Worm (Caenorhabditis elegans) whole organism, early embryonic: Measurements from ENCODE around the gene clec-257.

ENCODE experiments used
- B0310.2 ChIP-seq: sonication (generic microtip); optimal IDR thresholded peaks from 2 replicates; lab custom pipeline; 2016; ENCODE audit warnings: mild to moderate bottlenecking, missing genetic modification characterization, missing compliant biosample characterization
- F13C5.2 ChIP-seq: sonication (generic microtip); optimal IDR thresholded peaks from 2 replicates; lab custom pipeline; 2017; ENCODE audit warnings: mild to moderate bottlenecking, missing genetic modification characterization, inconsistent platforms, missing compliant biosample characterization
- aly-1 ChIP-seq: sonication (generic microtip); optimal IDR thresholded peaks from 2 replicates; lab custom pipeline; 2016; ENCODE audit warnings: missing genetic modification characterization, missing compliant biosample characterization
- ama-1 ChIP-seq: fragments of 150-350 bp; optimal IDR thresholded peaks from 2 replicates; lab custom pipeline; 2014
- ceh-13 ChIP-seq: fragments of 200-800 bp; sonication (Bioruptor generic); optimal IDR thresholded peaks from 2 replicates; lab custom pipeline; 2018; ENCODE audit warnings: mild to moderate bottlenecking, missing genetic modification characterization, missing compliant biosample characterization
- ceh-36 ChIP-seq: sonication (generic microtip); optimal IDR thresholded peaks from 2 replicates; lab custom pipeline; 2016; ENCODE audit warnings: missing genetic modification characterization, inconsistent platforms, missing compliant biosample characterization
- ets-7 ChIP-seq: sonication (generic microtip); optimal IDR thresholded peaks from 2 replicates; lab custom pipeline; 2016; ENCODE audit warnings: missing genotype, missing genetic modification characterization, missing compliant biosample characterization
- flt-1 ChIP-seq: fragments of 200-800 bp; sonication (Bioruptor generic); IDR thresholded peaks from 2 replicates; pipeline ENCODE4 v1.3.6; 2022; ENCODE audit warnings: missing genetic modification characterization, missing compliant biosample characterization
- hmbx-1 ChIP-seq: sonication (generic microtip); optimal IDR thresholded peaks from 2 replicates; lab custom pipeline; 2016; ENCODE audit warnings: mild to moderate bottlenecking, missing genetic modification characterization, missing compliant biosample characterization
- hmg-4 ChIP-seq: fragments of 200-800 bp; sonication (Bioruptor generic); optimal IDR thresholded peaks from 2 replicates; lab custom pipeline; 2018; ENCODE audit warnings: mild to moderate bottlenecking, missing genetic modification characterization, missing compliant biosample characterization
- hnd-1 ChIP-seq: sonication (generic microtip); optimal IDR thresholded peaks from 2 replicates; lab custom pipeline; 2016; ENCODE audit warnings: missing genetic modification characterization, missing compliant biosample characterization
- pes-1 ChIP-seq: fragments of 200-800 bp; sonication (Bioruptor generic); IDR thresholded peaks from 2 replicates; pipeline ENCODE4 v1.3.6; 2022; ENCODE audit warnings: missing genetic modification reagents, missing genetic modification characterization, missing compliant biosample characterization
- scrt-1 ChIP-seq: fragments of 200-800 bp; sonication (Bioruptor generic); IDR thresholded peaks from 2 replicates; pipeline ENCODE4 v1.3.6; 2022; ENCODE audit warnings: missing genetic modification characterization, missing compliant biosample characterization
- sea-1 ChIP-seq: fragments of 200-800 bp; sonication (Bioruptor generic); conservative IDR thresholded peaks from 2 replicates; pipeline ENCODE4 v1.3.6; 2022; ENCODE audit warnings: missing genetic modification characterization, missing compliant biosample characterization
- tbx-11 ChIP-seq: fragments of 200-800 bp; sonication (Bioruptor generic); IDR thresholded peaks from 2 replicates; pipeline ENCODE4 v1.3.6; 2022; ENCODE audit warnings: missing genetic modification characterization, missing compliant biosample characterization
- tbx-37 ChIP-seq: fragments of 200-800 bp; sonication (Bioruptor generic); conservative IDR thresholded peaks from 2 replicates; pipeline ENCODE4 v1.3.6; 2022; ENCODE audit warnings: missing genetic modification reagents, missing genetic modification characterization, missing compliant biosample characterization
- tra-4 ChIP-seq: sonication (generic microtip); optimal IDR thresholded peaks from 2 replicates; lab custom pipeline; 2017; ENCODE audit warnings: missing genetic modification characterization, missing compliant biosample characterization

clec-257 gene

ce11 chrV:18802077-18802476 lies 29.2 kb downstream of the clec-257 start, which contains the start of gene C54E10.11:
Gene C54E10.11, minus strand, starts transcription at chrV:18802177.
- TF ChIP-seq tbx-11 (GFP tag; lab: Robert Waterston, UW) (no peak), ceh-36 (tag; lab: Kevin White, UChicago) (no peak), aly-1 (tag; lab: Kevin White, UChicago) (no peak)

DNA sequence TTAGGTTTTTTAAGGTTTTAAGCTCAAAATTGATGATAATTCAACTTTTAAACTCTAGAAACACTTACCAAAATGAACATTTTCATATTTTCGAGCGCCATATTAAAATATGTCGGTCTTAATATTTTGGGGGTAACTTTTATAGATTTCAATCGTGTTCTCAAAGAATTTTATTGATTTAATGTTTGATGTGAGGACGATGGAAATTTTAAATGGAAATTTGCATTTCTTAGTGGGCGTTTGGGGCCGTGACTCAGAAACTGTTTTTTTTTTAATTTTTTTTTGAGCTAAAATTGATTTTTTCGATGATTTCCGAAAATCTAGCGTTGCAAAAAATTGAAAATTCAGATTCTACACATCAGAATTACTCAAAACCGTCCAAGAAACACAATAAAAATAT lies 30.4 kb downstream of the clec-257 start, which contains the start of gene C54E10.10:
Gene C54E10.10, minus strand, starts transcription at position 101 of the 400 bp plus-strand sequence.
- TF ChIP-seq tbx-11 (GFP tag; lab: Robert Waterston, UW) (no peak), aly-1 (tag; lab: Kevin White, UChicago) (no peak), ets-7 (tag; lab: Kevin White, UChicago) (no peak), flt-1 (GFP tag; lab: Robert Waterston, UW) (no peak), ama-1 (lab: Kevin White, UChicago) (no peak), ceh-36 (tag; lab: Kevin White, UChicago) (no peak), sea-1 (no peak), F13C5.2 (no peak), hnd-1 (tag; lab: Kevin White, UChicago) (no peak), scrt-1 (GFP tag; lab: Robert Waterston, UW) (no peak), tbx-37 (GFP tag; lab: Robert Waterston, UW) (no peak), hmg-4 (GFP tag; lab: Kevin White, UChicago) (no peak), B0310.2 (no peak), pes-1 (GFP tag; lab: Robert Waterston, UW) (no peak)

ce11 chrV:18806409-18806808 lies 33.5 kb downstream of the clec-257 start, which contains the start of gene sri-10:
Gene sri-10, minus strand, starts transcription at chrV:18806509.
- TF ChIP-seq tra-4 (tag; lab: Kevin White, UChicago) = no peak
- TF ChIP-seq hmg-4 (GFP tag; lab: Kevin White, UChicago) = no peak
- no peak for TF ChIP-seq hmbx-1 (tag; lab: Kevin White, UChicago)
- no peak for TF ChIP-seq scrt-1 (GFP tag; lab: Robert Waterston, UW)
- TF ChIP-seq pes-1 (GFP tag; lab: Robert Waterston, UW) = no peak
- TF ChIP-seq sea-1 = no peak

ce11 chrV:18808621-18809020 lies 35.8 kb downstream of the clec-257 start, which contains the start of gene C54E10.6:
Gene C54E10.6, minus strand, starts transcription at chrV:18808729.
- TF ChIP-seq F13C5.2 (peak; percentile 43), flt-1 (GFP tag; lab: Robert Waterston, UW) (no peak)

DNA sequence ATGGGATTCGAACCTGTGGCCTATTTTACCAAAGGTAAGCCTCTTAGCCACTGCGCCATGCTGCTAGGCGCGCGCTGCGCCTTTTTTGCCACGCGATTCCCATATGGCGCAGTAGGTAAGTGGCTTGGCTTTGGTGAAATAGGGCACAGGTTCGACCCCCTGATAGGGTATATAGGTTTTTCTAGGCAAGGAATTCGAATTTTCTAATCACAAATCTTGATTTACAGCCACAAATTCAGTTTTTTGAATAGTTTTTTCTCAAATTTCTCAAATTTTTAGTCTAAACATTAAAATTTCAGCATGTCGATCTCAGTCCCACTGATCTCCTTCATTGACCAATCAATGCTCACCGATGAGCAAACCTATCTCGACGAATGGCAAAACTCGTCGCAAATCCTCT lies 37.8 kb downstream of the clec-257 start, which contains the start of gene C54E10.3:
Gene C54E10.3, plus strand, starts transcription at position 301 of the 400 bp plus-strand sequence.
- TF ChIP-seq ama-1 (lab: Kevin White, UChicago) (no peak), ets-7 (tag; lab: Kevin White, UChicago) (no peak), scrt-1 (GFP tag; lab: Robert Waterston, UW) (no peak), tbx-37 (GFP tag; lab: Robert Waterston, UW) (no peak), F13C5.2 (no peak), ceh-36 (tag; lab: Kevin White, UChicago) (no peak), hmg-4 (GFP tag; lab: Kevin White, UChicago) (no peak), aly-1 (tag; lab: Kevin White, UChicago) (no peak), hmbx-1 (tag; lab: Kevin White, UChicago) (no peak), pes-1 (GFP tag; lab: Robert Waterston, UW) (no peak), ceh-13 (GFP tag; lab: Kevin White, UChicago) (no peak), sea-1 (no peak), hnd-1 (tag; lab: Kevin White, UChicago) (no peak), tra-4 (tag; lab: Kevin White, UChicago) (no peak), flt-1 (GFP tag; lab: Robert Waterston, UW) (no peak), tbx-11 (GFP tag; lab: Robert Waterston, UW) (no peak)

- TF ChIP-seq hnd-1 (tag; lab: Kevin White, UChicago) = no peak
- no peak for TF ChIP-seq sea-1
- TF ChIP-seq F13C5.2 = no peak
Measured at ce11 chrV:18811360-18811759, 38.5 kb downstream of the clec-257 start, which contains the start of gene C54E10.7. Gene C54E10.7, plus strand, starts transcription at chrV:18811660.

- TF ChIP-seq scrt-1 (GFP tag; lab: Robert Waterston, UW) (no peak), hmg-4 (GFP tag; lab: Kevin White, UChicago) (no peak), hnd-1 (tag; lab: Kevin White, UChicago) (no peak), sea-1 (no peak), ets-7 (tag; lab: Kevin White, UChicago) (no peak), ama-1 (lab: Kevin White, UChicago) (no peak), tbx-37 (GFP tag; lab: Robert Waterston, UW) (no peak), F13C5.2 (no peak), ceh-13 (GFP tag; lab: Kevin White, UChicago) (no peak), B0310.2 (no peak), hmbx-1 (tag; lab: Kevin White, UChicago) (no peak), aly-1 (tag; lab: Kevin White, UChicago) (no peak)
Measured at ce11 chrV:18819643-18820042, 46.8 kb downstream of the clec-257 start, which contains the start of gene ncs-5. Gene ncs-5, plus strand, starts transcription at chrV:18819766.

- no peak for TF ChIP-seq aly-1 (tag; lab: Kevin White, UChicago)
Measured at ce11 chrV:18821569-18821968, 48.7 kb downstream of the clec-257 start.
